Worm (Caenorhabditis elegans): ENCODE results near the gene F26G1.5.

The F26G1.5 gene

DNA sequence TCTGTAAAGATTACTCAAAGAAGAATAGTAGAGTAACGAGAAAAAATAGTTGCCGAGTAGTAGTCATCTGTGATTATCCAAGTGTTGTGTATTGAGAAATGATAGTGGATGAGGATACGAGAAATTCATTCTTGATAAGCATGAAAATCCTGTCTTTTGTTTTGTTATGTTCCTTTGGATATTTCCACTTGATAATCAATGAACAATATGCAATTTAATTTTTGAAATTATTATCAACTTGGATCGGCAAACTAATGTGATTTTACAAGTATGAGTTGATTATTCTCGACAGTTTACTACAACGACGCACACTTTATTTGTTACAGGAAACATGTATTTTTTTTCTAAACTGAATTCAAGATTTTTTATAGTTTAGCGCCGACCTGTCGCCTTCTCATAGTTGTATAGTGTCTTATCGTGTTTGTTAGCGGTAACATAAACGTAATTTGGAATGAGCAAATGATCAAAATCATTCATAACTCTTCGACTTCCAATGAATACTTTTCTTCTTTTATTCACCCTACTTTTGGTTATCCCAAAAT is 2.8 kb upstream of the F26G1.5 start, which contains the start of the genes F26G1.9 and F26G1.10:
Gene F26G1.9 (minus strand): TSS at position 101 of the 542 bp plus-strand sequence.
Gene F26G1.10 (plus strand): TSS at position 492 of the 542 bp plus-strand sequence.
- TF ChIP-seq ztf-23 (GFP tag; IDR thresholded peaks at IDR 0.05) (no peak), cog-1 (tag; optimal IDR thresholded peaks at IDR 0.05) (no peak), med-1 (GFP tag; optimal IDR thresholded peaks at IDR 0.05; ENCODE audit: insufficient read depth) (no peak), ref-1 (GFP tag; conservative IDR thresholded peaks at IDR 0.05) (no peak), tab-1 (GFP tag; IDR thresholded peaks at IDR 0.05) (no peak), flt-1 (GFP tag; IDR thresholded peaks at IDR 0.05) (no peak), ztf-29 (GFP tag; IDR thresholded peaks at IDR 0.05) (no peak), T22C8.4 (GFP tag; IDR thresholded peaks at IDR 0.05) (no peak), klf-2 (GFP tag; conservative IDR thresholded peaks at IDR 0.05) (no peak)

DNA sequence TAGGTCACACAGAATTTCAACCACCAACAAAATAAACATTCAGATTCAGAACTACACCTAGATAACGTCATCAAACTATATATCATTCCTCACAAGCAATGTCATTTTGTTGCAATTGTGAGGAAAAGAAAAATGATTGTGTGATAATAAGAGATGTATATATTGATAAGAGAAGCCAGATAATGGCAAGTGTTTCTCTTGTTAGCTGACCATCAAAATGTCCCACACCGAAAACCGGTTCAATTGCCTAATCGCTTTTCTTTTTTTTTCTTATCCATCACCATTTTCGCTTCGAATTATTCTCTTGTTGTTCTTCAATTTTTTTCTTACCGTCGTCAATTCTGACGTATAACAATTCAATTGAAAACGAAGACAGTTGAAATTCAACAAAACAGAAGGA is 1.3 kb upstream of the F26G1.5 start:
- TF ChIP-seq ztf-23 (GFP tag; IDR thresholded peaks at IDR 0.05) (no peak), ref-1 (GFP tag; conservative IDR thresholded peaks at IDR 0.05) (no peak), flt-1 (GFP tag; IDR thresholded peaks at IDR 0.05) (no peak), klf-2 (GFP tag; conservative IDR thresholded peaks at IDR 0.05) (no peak), T22C8.4 (GFP tag; IDR thresholded peaks at IDR 0.05) (no peak)

DNA sequence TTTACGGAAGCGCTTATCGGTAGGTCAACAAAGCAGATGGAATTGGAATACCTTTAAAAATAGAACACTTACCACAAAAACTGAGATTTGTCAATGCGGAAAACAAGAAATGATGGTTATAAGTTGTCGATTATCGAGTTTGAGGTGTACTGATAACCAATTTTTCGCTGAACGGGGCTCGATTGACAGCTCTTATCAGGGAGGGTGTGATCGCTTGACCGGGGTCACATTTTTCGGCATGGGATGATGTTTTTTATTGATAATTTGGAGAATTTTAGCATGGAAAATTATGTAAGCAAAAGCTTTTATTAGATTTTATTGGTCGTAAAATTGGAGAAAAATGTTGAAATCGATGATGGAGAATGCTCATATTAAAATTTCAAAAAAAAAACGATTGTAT is 1.3 kb downstream of the F26G1.5 start:
- TF ChIP-seq T22C8.4 (GFP tag; IDR thresholded peaks at IDR 0.05) (no peak), ref-1 (GFP tag; conservative IDR thresholded peaks at IDR 0.05) (no peak), flt-1 (GFP tag; IDR thresholded peaks at IDR 0.05) (no peak), ztf-29 (GFP tag; IDR thresholded peaks at IDR 0.05) (no peak), cog-1 (tag; optimal IDR thresholded peaks at IDR 0.05) (no peak), ztf-23 (GFP tag; IDR thresholded peaks at IDR 0.05) (no peak), tab-1 (GFP tag; IDR thresholded peaks at IDR 0.05) (no peak), med-1 (GFP tag; optimal IDR thresholded peaks at IDR 0.05; ENCODE audit: insufficient read depth) (no peak), klf-2 (GFP tag; conservative IDR thresholded peaks at IDR 0.05) (no peak)

ce11 chrII:4769096-4769495 is 2.1 kb downstream of the F26G1.5 start:
- no peak for TF ChIP-seq flt-1 (GFP tag; IDR thresholded peaks at IDR 0.05)
- no peak for TF ChIP-seq cog-1 (tag; optimal IDR thresholded peaks at IDR 0.05)
- no peak for TF ChIP-seq tab-1 (GFP tag; IDR thresholded peaks at IDR 0.05)
- no peak for TF ChIP-seq klf-2 (GFP tag; conservative IDR thresholded peaks at IDR 0.05)
- no peak for TF ChIP-seq ztf-29 (GFP tag; IDR thresholded peaks at IDR 0.05)
- no peak for TF ChIP-seq T22C8.4 (GFP tag; IDR thresholded peaks at IDR 0.05)
- TF ChIP-seq med-1 (GFP tag; optimal IDR thresholded peaks at IDR 0.05; ENCODE audit: insufficient read depth), result no peak

ce11 chrII:4767612-4768011 is 3.6 kb downstream of the F26G1.5 start:
- no peak for TF ChIP-seq ztf-29 (GFP tag; IDR thresholded peaks at IDR 0.05)
- no peak for TF ChIP-seq cog-1 (tag; optimal IDR thresholded peaks at IDR 0.05)
- TF ChIP-seq flt-1 (GFP tag; IDR thresholded peaks at IDR 0.05), result no peak
- TF ChIP-seq med-1 (GFP tag; optimal IDR thresholded peaks at IDR 0.05; ENCODE audit: insufficient read depth), result no peak
- no peak for TF ChIP-seq ref-1 (GFP tag; conservative IDR thresholded peaks at IDR 0.05)
- TF ChIP-seq tab-1 (GFP tag; IDR thresholded peaks at IDR 0.05), result no peak
- no peak for TF ChIP-seq ztf-23 (GFP tag; IDR thresholded peaks at IDR 0.05)
- TF ChIP-seq T22C8.4 (GFP tag; IDR thresholded peaks at IDR 0.05), result no peak
- no peak for TF ChIP-seq klf-2 (GFP tag; conservative IDR thresholded peaks at IDR 0.05)

ce11 chrII:4766284-4766683 is 4.9 kb downstream of the F26G1.5 start, which contains the start of gene ttm-2:
Gene ttm-2 (minus strand): TSS chrII:4766384.
- no peak for TF ChIP-seq cog-1 (tag; optimal IDR thresholded peaks at IDR 0.05)
- no peak for TF ChIP-seq tab-1 (GFP tag; IDR thresholded peaks at IDR 0.05)
- no peak for TF ChIP-seq ztf-23 (GFP tag; IDR thresholded peaks at IDR 0.05)
- no peak for TF ChIP-seq ztf-29 (GFP tag; IDR thresholded peaks at IDR 0.05)
- TF ChIP-seq ref-1 (GFP tag; conservative IDR thresholded peaks at IDR 0.05), result no peak
- TF ChIP-seq flt-1 (GFP tag; IDR thresholded peaks at IDR 0.05), result no peak
- no peak for TF ChIP-seq med-1 (GFP tag; optimal IDR thresholded peaks at IDR 0.05; ENCODE audit: insufficient read depth)
- TF ChIP-seq klf-2 (GFP tag; conservative IDR thresholded peaks at IDR 0.05), result no peak
- no peak for TF ChIP-seq T22C8.4 (GFP tag; IDR thresholded peaks at IDR 0.05)

DNA sequence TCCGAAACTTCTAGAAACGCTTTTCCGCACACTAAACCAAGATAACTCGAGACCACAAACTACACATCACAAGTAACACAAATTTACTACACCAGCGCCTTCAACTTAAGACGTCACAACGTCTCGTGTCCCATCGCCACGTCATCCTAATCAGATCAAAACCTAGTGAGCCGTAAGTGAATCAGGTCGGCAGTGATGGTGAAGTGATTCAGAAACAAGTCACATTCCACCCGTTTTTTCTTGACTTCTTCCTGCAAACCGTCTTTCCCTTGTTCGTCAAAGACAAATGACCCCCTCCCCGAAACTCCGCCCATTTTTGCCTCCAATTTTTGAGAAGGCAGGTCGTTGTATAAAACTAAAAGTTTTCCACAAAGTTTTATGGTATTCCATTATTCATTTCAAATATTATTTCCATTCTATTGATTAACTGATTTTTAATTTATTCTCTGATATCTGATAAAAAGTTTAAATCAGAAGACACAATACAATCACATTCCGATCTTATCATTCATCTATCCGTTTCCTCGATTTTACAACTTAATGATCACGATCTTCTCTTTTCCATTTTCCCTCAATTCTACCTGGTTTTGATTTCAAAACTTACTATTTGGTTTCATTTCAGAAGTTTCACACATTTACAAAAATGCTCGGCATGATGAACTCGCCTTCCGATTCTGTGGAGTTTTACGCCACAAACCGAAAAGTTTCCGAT is 8.5 kb downstream of the F26G1.5 start, which contains the start of gene F26G1.2:
Gene F26G1.2 (plus strand): TSS at position 508 of the 712 bp plus-strand sequence.
- TF ChIP-seq ztf-29 (GFP tag; IDR thresholded peaks at IDR 0.05) (no peak), flt-1 (GFP tag; IDR thresholded peaks at IDR 0.05) (no peak), tab-1 (GFP tag; IDR thresholded peaks at IDR 0.05) (no peak), med-1 (GFP tag; optimal IDR thresholded peaks at IDR 0.05; ENCODE audit: insufficient read depth) (no peak), klf-2 (GFP tag; conservative IDR thresholded peaks at IDR 0.05) (no peak), ztf-23 (GFP tag; IDR thresholded peaks at IDR 0.05) (no peak), cog-1 (tag; optimal IDR thresholded peaks at IDR 0.05) (no peak), T22C8.4 (GFP tag; IDR thresholded peaks at IDR 0.05) (no peak), ref-1 (GFP tag; conservative IDR thresholded peaks at IDR 0.05) (no peak)

DNA sequence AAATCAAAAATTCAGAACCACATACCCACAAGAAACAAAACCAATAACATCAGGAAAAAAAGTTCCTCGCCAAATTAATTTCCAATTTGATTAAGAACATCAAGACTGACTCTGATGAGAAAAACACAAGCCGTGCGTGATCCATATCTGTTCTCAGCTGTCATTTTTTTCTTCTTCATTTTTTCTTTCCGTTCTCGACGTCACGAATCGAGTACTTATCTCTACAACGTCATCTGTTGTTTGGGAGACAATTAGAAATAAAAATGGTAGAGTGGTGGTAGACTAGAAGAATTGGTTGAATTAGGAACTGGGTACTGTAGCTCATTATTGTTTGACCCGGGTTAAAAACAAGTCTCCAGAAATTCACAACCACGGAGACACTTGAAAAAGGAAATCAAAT is 10.2 kb downstream of the F26G1.5 start:
- TF ChIP-seq flt-1 (GFP tag; IDR thresholded peaks at IDR 0.05), result no peak
- no peak for TF ChIP-seq ztf-29 (GFP tag; IDR thresholded peaks at IDR 0.05)
- no peak for TF ChIP-seq klf-2 (GFP tag; conservative IDR thresholded peaks at IDR 0.05)
- TF ChIP-seq T22C8.4 (GFP tag; IDR thresholded peaks at IDR 0.05), result no peak
- TF ChIP-seq cog-1 (tag; optimal IDR thresholded peaks at IDR 0.05), result no peak
- no peak for TF ChIP-seq ref-1 (GFP tag; conservative IDR thresholded peaks at IDR 0.05)

- no peak for TF ChIP-seq ztf-29 (GFP tag; IDR thresholded peaks at IDR 0.05)
- no peak for TF ChIP-seq flt-1 (GFP tag; IDR thresholded peaks at IDR 0.05)
- TF ChIP-seq cog-1 (tag; optimal IDR thresholded peaks at IDR 0.05), result no peak
- TF ChIP-seq tab-1 (GFP tag; IDR thresholded peaks at IDR 0.05), result no peak
- TF ChIP-seq ref-1 (GFP tag; conservative IDR thresholded peaks at IDR 0.05), result no peak
- TF ChIP-seq klf-2 (GFP tag; conservative IDR thresholded peaks at IDR 0.05), result no peak
- TF ChIP-seq T22C8.4 (GFP tag; IDR thresholded peaks at IDR 0.05), result no peak
- no peak for TF ChIP-seq med-1 (GFP tag; optimal IDR thresholded peaks at IDR 0.05; ENCODE audit: insufficient read depth)
- no peak for TF ChIP-seq ztf-23 (GFP tag; IDR thresholded peaks at IDR 0.05)
These were observed 11.3 kb downstream of the F26G1.5 start for ce11 chrII:4759835-4760234.
